Fruit fly (Drosophila melanogaster): Measurements from ENCODE around the gene Sas10.

The Sas10 gene

dm6 chrX:5322459-5322883 is 5.3 kb downstream of the Sas10 start, which contains the start of gene Rnp4F (continued):
- TF ChIP-seq luna (GFP tag; optimal IDR thresholded peaks at IDR 0.05), result peak; percentile 58
- TF ChIP-seq Fer1 (GFP tag; optimal IDR thresholded peaks at IDR 0.05), result peak; percentile 65
- no peak for TF ChIP-seq ro (GFP tag; IDR thresholded peaks at IDR 0.05)
- 0 out of 3 replicates have a peak, but pooled peaks have one; percentile 12 for TF ChIP-seq C15 (GFP tag; IDR thresholded peaks at IDR 0.05)
- no peak for TF ChIP-seq CG3407 (GFP tag; optimal IDR thresholded peaks at IDR 0.05)
- TF ChIP-seq CG42726 (GFP tag; IDR thresholded peaks at IDR 0.05; ENCODE audit: partially characterized antibody), result peak; percentile 83
- peak; percentile 83 for TF ChIP-seq NFAT (GFP tag; IDR thresholded peaks at IDR 0.05)
- TF ChIP-seq phol (tag; optimal IDR thresholded peaks at IDR 0.05), result peak; percentile 78
- TF ChIP-seq pfk (GFP tag; optimal IDR thresholded peaks at IDR 0.05), result no peak
- TF ChIP-seq CG8924 (tag; optimal IDR thresholded peaks at IDR 0.05), result peak; percentile 15
- peak; percentile 7 for TF ChIP-seq CG7839 (tag; optimal IDR thresholded peaks at IDR 0.05)
- TF ChIP-seq onecut (GFP tag; IDR thresholded peaks at IDR 0.05), result 0 out of 2 replicates have a peak, but pooled peaks have one; percentile 14
- TF ChIP-seq CG12942 (GFP tag; optimal IDR thresholded peaks at IDR 0.05), result peak; percentile 61
- peak; percentile 60; the same call in 2 of the 3 replicates for TF ChIP-seq hb (GFP tag; IDR thresholded peaks at IDR 0.05; ENCODE audit: partially characterized antibody)
- TF ChIP-seq CG12219 (GFP tag; optimal IDR thresholded peaks at IDR 0.05), result no peak
- peak; percentile 63 for TF ChIP-seq esg (GFP tag; conservative IDR thresholded peaks at IDR 0.05)
- peak; percentile 69 for TF ChIP-seq Camta (GFP tag; optimal IDR thresholded peaks at IDR 0.05)
- TF ChIP-seq klu (GFP tag; IDR thresholded peaks at IDR 0.05), result peak; percentile 39; the same call in 1 of the 2 replicates
- TF ChIP-seq CG2889 (GFP tag; IDR thresholded peaks at IDR 0.05), result 0 out of 3 replicates have a peak, but pooled peaks have one; percentile 45
- TF ChIP-seq emc (GFP tag; optimal IDR thresholded peaks at IDR 0.05), result peak; percentile 67
- TF ChIP-seq nau (GFP tag; optimal IDR thresholded peaks at IDR 0.05), result no peak
- peak; percentile 72 for TF ChIP-seq gro (GFP tag; optimal IDR thresholded peaks at IDR 0.05)
- TF ChIP-seq NK7.1 (GFP tag; optimal IDR thresholded peaks at IDR 0.05), result peak; percentile 56
- TF ChIP-seq fd3F (GFP tag; optimal IDR thresholded peaks at IDR 0.05), result peak; percentile 21
- peak; percentile 53 for TF ChIP-seq HHEX (GFP tag; optimal IDR thresholded peaks at IDR 0.05)
- TF ChIP-seq CG14860 (GFP tag; IDR thresholded peaks at IDR 0.05; ENCODE audit: partially characterized antibody), result peak; percentile 72
- TF ChIP-seq HLHmδ (GFP tag; optimal IDR thresholded peaks at IDR 0.05), result no peak
- TF ChIP-seq crp (GFP tag; optimal IDR thresholded peaks at IDR 0.05), result peak in 1 of 2 experiments; percentile 15
- TF ChIP-seq CG12299 (tag; optimal IDR thresholded peaks at IDR 0.05), result no peak
- TF ChIP-seq ewg (GFP tag; optimal IDR thresholded peaks at IDR 0.05), result peak; percentile 43
- TF ChIP-seq Hsf (GFP tag; optimal IDR thresholded peaks at IDR 0.05), result peak; percentile 69
- peak; percentile 70 for TF ChIP-seq CG12659 (GFP tag; optimal IDR thresholded peaks at IDR 0.05)
- TF ChIP-seq CG11093 (GFP tag; IDR thresholded peaks at IDR 0.05), result peak; percentile 37; the same call in 1 of the 3 replicates
- no peak for TF ChIP-seq MTF-1 (GFP tag; optimal IDR thresholded peaks at IDR 0.05; ENCODE audit: borderline replicate concordance)
- peak; percentile 90 for TF ChIP-seq sens (GFP tag)
- peak; percentile 72 for TF ChIP-seq CG9876 (GFP tag; optimal IDR thresholded peaks at IDR 0.05)
- no peak for TF ChIP-seq corto (GFP tag; optimal IDR thresholded peaks at IDR 0.05)
- TF ChIP-seq Dfd (GFP tag; optimal IDR thresholded peaks at IDR 0.05), result peak in 1 of 2 experiments; percentile 15
- TF ChIP-seq Ptx1 (GFP tag; IDR thresholded peaks at IDR 0.05), result peak; percentile 72
- no peak for TF ChIP-seq lov (optimal IDR thresholded peaks at IDR 0.05)
- peak; percentile 66; the same call in 1 of the 3 replicates for TF ChIP-seq lov (GFP tag; IDR thresholded peaks at IDR 0.05)
- no peak for TF ChIP-seq cwo (GFP tag; optimal IDR thresholded peaks at IDR 0.05)
- TF ChIP-seq scrt (GFP tag; optimal IDR thresholded peaks at IDR 0.05), result no peak
- TF ChIP-seq bsh (GFP tag; optimal IDR thresholded peaks at IDR 0.05), result peak; percentile 34 to 48
- TF ChIP-seq btn (GFP tag; optimal IDR thresholded peaks at IDR 0.05), result peak; percentile 13
- TF ChIP-seq dysf (GFP tag; IDR thresholded peaks at IDR 0.05), result peak; percentile 80
- peak; percentile 60 for TF ChIP-seq pb (GFP tag; optimal IDR thresholded peaks at IDR 0.05)
- no peak for TF ChIP-seq CG7556 (GFP tag; optimal IDR thresholded peaks at IDR 0.05)
- TF ChIP-seq CG43689 (GFP tag; IDR thresholded peaks at IDR 0.05), result no peak
- TF ChIP-seq HLH4C (GFP tag; IDR thresholded peaks at IDR 0.05; ENCODE audit: partially characterized antibody), result peak; percentile 71

Measured in whole organism, embryonic.